Fruit fly (Drosophila melanogaster) whole organism, prepupa: ENCODE results near the gene ebd1.

ENCODE experiments used
- CG10669 ChIP-seq: fragments of 200-800 bp; sonication (Bioruptor generic); optimal IDR thresholded peaks from 3 replicates; lab custom pipeline; 2018; ENCODE audit warnings: missing biosample characterization, mild to moderate bottlenecking, missing genetic modification characterization, moderate library complexity
- CG11762 ChIP-seq: fragments of 200-800 bp; sonication (Bioruptor generic); optimal IDR thresholded peaks from 3 replicates; lab custom pipeline; 2016; ENCODE audit warnings: missing biosample characterization, missing genetic modification characterization; ENCODE audit not compliant: insufficient read depth
- CG11902 ChIP-seq: fragments of 200-800 bp; sonication (Bioruptor generic); optimal IDR thresholded peaks from 3 replicates; lab custom pipeline; 2016; ENCODE audit warnings: missing biosample characterization, missing genetic modification characterization
- CG15336 ChIP-seq: fragments of 200-800 bp; sonication (Bioruptor generic); IDR thresholded peaks from 2 replicates; pipeline ENCODE4 v1.3.6; 2022; ENCODE audit warnings: missing biosample characterization, missing genetic modification characterization
- CG1621 ChIP-seq: fragments of 200-800 bp; sonication (Bioruptor generic); optimal IDR thresholded peaks from 3 replicates; lab custom pipeline; 2018; ENCODE audit warnings: missing biosample characterization, mild to moderate bottlenecking, missing genetic modification characterization
- CG32006 ChIP-seq: fragments of 200-800 bp; sonication (Bioruptor generic); optimal IDR thresholded peaks from 3 replicates; lab custom pipeline; 2017; ENCODE audit warnings: missing biosample characterization, mild to moderate bottlenecking, missing genetic modification characterization
- CG3919 ChIP-seq: fragments of 200-800 bp; sonication (Bioruptor generic); optimal IDR thresholded peaks from 3 replicates; lab custom pipeline; 2016; ENCODE audit warnings: missing biosample characterization, missing genetic modification characterization
- CG6276 ChIP-seq: fragments of 200-800 bp; sonication (Bioruptor generic); optimal IDR thresholded peaks from 2 replicates; lab custom pipeline; 2017; ENCODE audit warnings: missing biosample characterization, mild to moderate bottlenecking, missing genetic modification characterization
- CG6808 ChIP-seq: fragments of 200-800 bp; sonication (Bioruptor generic); optimal IDR thresholded peaks from 3 replicates; lab custom pipeline; 2017; ENCODE audit warnings: missing biosample characterization, missing genetic modification characterization, mild to moderate bottlenecking, moderate library complexity, missing genetic modification reagents
- CG6854 ChIP-seq: fragments of 200-800 bp; sonication (Bioruptor generic); optimal IDR thresholded peaks from 2 replicates; lab custom pipeline; 2017; ENCODE audit warnings: missing biosample characterization, mild to moderate bottlenecking, missing genetic modification characterization
- CG8319 ChIP-seq: fragments of 200-800 bp; sonication (Bioruptor generic); optimal IDR thresholded peaks from 3 replicates; lab custom pipeline; 2016; ENCODE audit warnings: missing biosample characterization, missing genetic modification characterization
- Eip75B ChIP-seq: fragments of 200-800 bp; sonication (Bioruptor generic); optimal IDR thresholded peaks from 3 replicates; lab custom pipeline; 2016; ENCODE audit warnings: missing biosample characterization, missing genetic modification characterization
- Eip78C ChIP-seq: fragments of 200-800 bp; sonication (Bioruptor generic); peaks from one replicate; lab custom pipeline; 2016; ENCODE audit warnings: missing biosample characterization, missing genetic modification characterization
- Eip93F ChIP-seq: fragments of 200-800 bp; sonication (Bioruptor generic); optimal IDR thresholded peaks from 2 replicates; lab custom pipeline; 2016; ENCODE audit warnings: missing biosample characterization, mild to moderate bottlenecking, missing genetic modification characterization
- Ets96B ChIP-seq: fragments of 200-800 bp; optimal IDR thresholded peaks from 2 replicates; lab custom pipeline; 2019; ENCODE audit warnings: missing biosample characterization, mild to moderate bottlenecking, missing genetic modification characterization, moderate library complexity
- Gug ChIP-seq: fragments of 200-800 bp; sonication (Bioruptor generic); IDR thresholded peaks from 2 replicates; pipeline ENCODE4 v1.3.6; 2022; ENCODE audit warnings: missing biosample characterization, missing genetic modification characterization
- Hr38 ChIP-seq: sonication (Bioruptor generic); optimal IDR thresholded peaks from 2 replicates; lab custom pipeline; 2016; ENCODE audit warnings: missing biosample characterization, missing genetic modification characterization
- Met ChIP-seq: fragments of 200-800 bp; sonication (Bioruptor generic); optimal IDR thresholded peaks from 3 replicates; lab custom pipeline; 2016; ENCODE audit warnings: missing biosample characterization, missing genetic modification characterization
- OdsH ChIP-seq: fragments of 200-800 bp; sonication (Bioruptor generic); optimal IDR thresholded peaks from 3 replicates; lab custom pipeline; 2016; ENCODE audit warnings: missing biosample characterization, missing genetic modification characterization
- Smox ChIP-seq: fragments of 200-800 bp; sonication (Bioruptor generic); optimal IDR thresholded peaks from 3 replicates; lab custom pipeline; 2016; ENCODE audit warnings: missing biosample characterization, missing genetic modification characterization
- Sox15 ChIP-seq: fragments of 200-800 bp; sonication (Bioruptor generic); optimal IDR thresholded peaks from 3 replicates; lab custom pipeline; 2016; ENCODE audit warnings: missing biosample characterization, missing genetic modification characterization
- eg ChIP-seq: fragments of 200-800 bp; sonication (Bioruptor generic); IDR thresholded peaks from 3 replicates; pipeline ENCODE4 v1.3.6; 2022; ENCODE audit warnings: missing biosample characterization, missing genetic modification characterization
- fd85E ChIP-seq: fragments of 200-800 bp; sonication (Bioruptor generic); optimal IDR thresholded peaks from 3 replicates; lab custom pipeline; 2016; ENCODE audit warnings: missing biosample characterization, missing genetic modification characterization
- net ChIP-seq: fragments of 200-800 bp; sonication (Bioruptor generic); optimal IDR thresholded peaks from 3 replicates; lab custom pipeline; 2016; ENCODE audit warnings: missing biosample characterization, missing genetic modification characterization
- salr ChIP-seq, 2 experiments: fragments of 200-800 bp; sonication (Bioruptor generic); optimal IDR thresholded peaks; 3 replicates each; lab custom pipeline; 2016 to 2018; ENCODE audit warnings: missing biosample characterization in 2 of 2, missing genetic modification characterization in 2 of 2, mild to moderate bottlenecking in 1 of 2
- ss ChIP-seq, 2 experiments: fragments of 200-800 bp; sonication (Bioruptor generic); optimal IDR thresholded peaks; 2 replicates in 1 of 2; 3 replicates in 1 of 2; lab custom pipeline; 2017 to 2018; ENCODE audit warnings: mild to moderate bottlenecking in 2 of 2, missing biosample characterization in 2 of 2, missing genetic modification characterization in 2 of 2, moderate library complexity in 1 of 2
- svp ChIP-seq: fragments of 200-800 bp; sonication (Bioruptor generic); peaks from one replicate; lab custom pipeline; 2016; ENCODE audit warnings: missing biosample characterization, missing genetic modification characterization
- topi ChIP-seq: fragments of 200-800 bp; sonication (Bioruptor generic); optimal IDR thresholded peaks from 3 replicates; lab custom pipeline; 2016; ENCODE audit warnings: missing biosample characterization, missing genetic modification characterization
- vri ChIP-seq: fragments of 200-800 bp; sonication (Bioruptor generic); optimal IDR thresholded peaks from 3 replicates; lab custom pipeline; 2016; ENCODE audit warnings: missing biosample characterization, mild to moderate bottlenecking, missing genetic modification characterization

The ebd1 gene

dm6 chr3L:704661-705543, 19.6 kb upstream of the ebd1 start (continued):
- TF ChIP-seq Ets96B (tag; lab: Kevin White, UChicago), result peak; percentile 59
- TF ChIP-seq fd85E (GFP tag; lab: Kevin White, UChicago), result no peak
- TF ChIP-seq Hr38, result no peak
- TF ChIP-seq Smox (GFP tag; lab: Kevin White, UChicago), result peak; percentile 35
- peak; percentile 37; the same call in 1 of the 2 replicates for TF ChIP-seq Gug (GFP tag; lab: Robert Waterston, UW)
- TF ChIP-seq net (GFP tag; lab: Kevin White, UChicago), result no peak
- TF ChIP-seq CG11762 (GFP tag; lab: Kevin White, UChicago), result peak; percentile 17
- TF ChIP-seq Sox15 (GFP tag; lab: Kevin White, UChicago), result no peak
- TF ChIP-seq topi, result peak; percentile 10
- TF ChIP-seq CG3919 (GFP tag; lab: Kevin White, UChicago), result peak; percentile 42
- peak; percentile 20 for TF ChIP-seq Eip75B (GFP tag; lab: Kevin White, UChicago)

dm6 chr3L:703160-703793, 17.9 kb upstream of the ebd1 start:
- no peak for TF ChIP-seq CG6808 (GFP tag; lab: Kevin White, UChicago)
- no peak for TF ChIP-seq CG10669 (GFP tag; lab: Kevin White, UChicago)
- no peak for TF ChIP-seq ss (GFP tag; optimal IDR thresholded peaks at IDR 0.05; lab: Kevin White, UChicago)
- no peak for TF ChIP-seq CG11902
- 0 out of 2 replicates have a peak, but pooled peaks have one; percentile 12 for TF ChIP-seq CG15336 (GFP tag; lab: Robert Waterston, UW)
- no peak for TF ChIP-seq CG1621
- TF ChIP-seq Eip78C (GFP tag; lab: Kevin White, UChicago), result peak; percentile 18
- TF ChIP-seq CG8319 (GFP tag; lab: Kevin White, UChicago), result no peak
- TF ChIP-seq CG32006 (GFP tag; lab: Kevin White, UChicago), result no peak
- TF ChIP-seq svp (GFP tag; lab: Kevin White, UChicago), result peak; percentile 47
- no peak for TF ChIP-seq CG6276 (GFP tag; lab: Kevin White, UChicago)
- TF ChIP-seq Hr38, result no peak
- no peak for TF ChIP-seq CG3919 (GFP tag; lab: Kevin White, UChicago)
- TF ChIP-seq Met (GFP tag; lab: Kevin White, UChicago), result no peak
- TF ChIP-seq Eip93F (GFP tag; lab: Kevin White, UChicago), result no peak
- TF ChIP-seq CG6854 (GFP tag; lab: Kevin White, UChicago), result no peak
- no peak for TF ChIP-seq net (GFP tag; lab: Kevin White, UChicago)
- TF ChIP-seq OdsH (GFP tag; lab: Kevin White, UChicago), result no peak
- TF ChIP-seq salr (GFP tag; optimal IDR thresholded peaks at IDR 0.05; lab: Kevin White, UChicago), result no peak
- TF ChIP-seq vri (GFP tag; lab: Kevin White, UChicago), result no peak

dm6 chr3L:701798-702635, 16.7 kb upstream of the ebd1 start:
- TF ChIP-seq eg (GFP tag; lab: Robert Waterston, UW), result no peak
- no peak for TF ChIP-seq Ets96B (tag; lab: Kevin White, UChicago)
- TF ChIP-seq Sox15 (GFP tag; lab: Kevin White, UChicago), result no peak
- peak; percentile 28 for TF ChIP-seq Eip78C (GFP tag; lab: Kevin White, UChicago)
- no peak for TF ChIP-seq net (GFP tag; lab: Kevin White, UChicago)
- peak; percentile 69 for TF ChIP-seq svp (GFP tag; lab: Kevin White, UChicago)
